Worm (Caenorhabditis elegans) whole organism, midembryonic: ENCODE data around the gene nhr-118.

Source experiments
- T22C8.4 ChIP-seq: fragments of 200-800 bp; sonication (Bioruptor generic); IDR thresholded peaks from 2 replicates; pipeline ENCODE4 v1.3.6; 2022; ENCODE audit warnings: missing genetic modification characterization, missing compliant biosample characterization
- cog-1 ChIP-seq: sonication (generic microtip); optimal IDR thresholded peaks from 2 replicates; lab custom pipeline; 2016; ENCODE audit warnings: missing genetic modification characterization, missing compliant biosample characterization
- klf-2 ChIP-seq: fragments of 200-800 bp; sonication (Bioruptor generic); conservative IDR thresholded peaks from 2 replicates; pipeline ENCODE4 v1.3.6; 2022; ENCODE audit warnings: missing genetic modification reagents, missing genetic modification characterization, missing compliant biosample characterization
- tab-1 ChIP-seq: fragments of 200-800 bp; sonication (Bioruptor generic); IDR thresholded peaks from 2 replicates; pipeline ENCODE4 v1.3.6; 2022; ENCODE audit warnings: missing genetic modification characterization, missing compliant biosample characterization
- ztf-29 ChIP-seq: fragments of 200-800 bp; sonication (Bioruptor generic); IDR thresholded peaks from 2 replicates; pipeline ENCODE4 v1.3.6; 2022; ENCODE audit warnings: missing genetic modification reagents, missing genetic modification characterization, missing compliant biosample characterization

- TF ChIP-seq ztf-29 (GFP tag; lab: Robert Waterston, UW), result no peak
- no peak for TF ChIP-seq cog-1 (tag; lab: Kevin White, UChicago)
- no peak for TF ChIP-seq tab-1 (GFP tag; lab: Robert Waterston, UW)
- no peak for TF ChIP-seq klf-2
- TF ChIP-seq T22C8.4 (GFP tag; lab: Robert Waterston, UW), result no peak
These were observed 35.2 kb downstream of the nhr-118 start, which contains the start of gene rft-1 for ce11 chrV:4442749-4443381.
